Worm (Caenorhabditis elegans) whole organism, L1 larva: Measurements from ENCODE around the gene F20D6.12.

Experiments used
- aly-2 ChIP-seq: fragments of 150-350 bp; optimal IDR thresholded peaks from 2 replicates; lab custom pipeline; 2014; ENCODE audit warnings: missing biosample characterization, missing genetic modification characterization
- nhr-11 ChIP-seq: fragments of 150-350 bp; optimal IDR thresholded peaks from 2 replicates; lab custom pipeline; 2014; ENCODE audit warnings: missing biosample characterization, missing genetic modification characterization
- unc-98 ChIP-seq: fragments of 200-800 bp; sonication (Bioruptor generic); IDR thresholded peaks from 2 replicates; pipeline ENCODE4 v1.3.6; 2022; ENCODE audit warnings: missing genetic modification characterization, missing compliant biosample characterization

DNA sequence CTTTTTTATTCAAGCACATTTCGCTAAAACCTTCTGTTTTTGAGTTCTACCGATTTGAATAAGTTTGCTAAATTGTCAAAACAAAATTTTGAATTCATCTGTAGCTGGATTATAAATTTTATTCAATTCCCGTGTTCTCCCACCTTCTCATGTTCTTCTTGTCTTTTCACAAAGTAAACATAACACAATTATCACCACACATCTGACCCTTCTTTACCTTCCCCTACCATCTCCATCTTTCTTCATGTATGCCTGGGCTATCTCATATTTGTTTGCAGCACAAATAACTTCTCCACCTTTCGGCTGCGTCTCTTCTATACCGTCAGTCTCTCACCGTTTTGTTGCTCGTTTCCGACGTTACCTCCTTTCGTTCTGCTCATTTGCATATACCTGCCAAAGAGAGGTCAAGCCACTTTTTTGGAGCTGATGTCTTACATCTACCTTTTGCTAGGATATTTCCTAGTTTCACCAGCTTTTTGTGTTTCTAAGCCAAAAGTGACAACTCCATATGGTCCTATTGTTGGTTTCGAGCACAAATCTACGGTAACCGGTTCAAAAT lies 13.2 kb upstream of the F20D6.12 start, which contains the start of gene cest-17:
- TF ChIP-seq nhr-11 (tag; lab: Kevin White, UChicago), result no peak
- no peak for TF ChIP-seq unc-98 (GFP tag; lab: Robert Waterston, UW)
- no peak for TF ChIP-seq aly-2
